Worm (Caenorhabditis elegans) whole organism, midembryonic: ENCODE results near the gene R04D3.2.

Experiments
- T22C8.4 ChIP-seq: fragments of 200-800 bp; sonication (Bioruptor generic); IDR thresholded peaks from 2 replicates; pipeline ENCODE4 v1.3.6; 2022; ENCODE audit warnings: missing genetic modification characterization, missing compliant biosample characterization
- cog-1 ChIP-seq: sonication (generic microtip); optimal IDR thresholded peaks from 2 replicates; lab custom pipeline; 2016; ENCODE audit warnings: missing genetic modification characterization, missing compliant biosample characterization
- flt-1 ChIP-seq: fragments of 200-800 bp; sonication (Bioruptor generic); IDR thresholded peaks from 2 replicates; pipeline ENCODE4 v1.3.6; 2022; ENCODE audit warnings: missing genetic modification characterization, missing compliant biosample characterization
- klf-2 ChIP-seq: fragments of 200-800 bp; sonication (Bioruptor generic); conservative IDR thresholded peaks from 2 replicates; pipeline ENCODE4 v1.3.6; 2022; ENCODE audit warnings: missing genetic modification reagents, missing genetic modification characterization, missing compliant biosample characterization
- tab-1 ChIP-seq: fragments of 200-800 bp; sonication (Bioruptor generic); IDR thresholded peaks from 2 replicates; pipeline ENCODE4 v1.3.6; 2022; ENCODE audit warnings: missing genetic modification characterization, missing compliant biosample characterization
- ztf-29 ChIP-seq: fragments of 200-800 bp; sonication (Bioruptor generic); IDR thresholded peaks from 2 replicates; pipeline ENCODE4 v1.3.6; 2022; ENCODE audit warnings: missing genetic modification reagents, missing genetic modification characterization, missing compliant biosample characterization

DNA sequence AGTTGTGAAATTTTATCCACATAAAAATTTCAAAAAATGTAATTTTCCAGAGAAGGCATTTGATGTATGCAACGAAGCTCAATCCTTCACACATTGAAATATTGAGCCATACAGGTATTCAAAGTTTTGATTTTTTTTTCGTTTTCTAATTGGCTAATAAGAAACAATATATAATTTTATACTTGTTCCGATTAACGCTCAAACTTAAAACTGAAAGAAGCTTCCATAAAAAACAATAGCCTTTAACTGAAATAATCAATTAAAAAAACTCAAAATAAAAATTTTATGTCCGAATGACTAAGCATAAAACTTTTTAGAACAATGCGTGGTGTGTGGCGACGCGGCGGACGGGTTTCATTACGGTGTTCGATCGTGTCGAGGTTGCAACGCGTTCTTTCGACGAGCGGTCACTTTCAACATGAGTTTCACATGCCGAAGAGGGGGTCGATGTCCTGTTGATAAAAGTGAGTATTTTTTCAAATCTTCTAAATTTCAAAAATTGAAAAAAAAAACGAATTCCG is 34.5 kb downstream of the R04D3.2 start, which contains the start of gene nhr-32:
- TF ChIP-seq klf-2 (GFP tag; lab: Robert Waterston, UW) (no peak), flt-1 (GFP tag; lab: Robert Waterston, UW) (no peak), T22C8.4 (no peak), ztf-29 (GFP tag; lab: Robert Waterston, UW) (no peak), cog-1 (no peak), tab-1 (no peak)
